Fruit fly (Drosophila melanogaster) whole organism, embryonic: ENCODE results near the gene Src64B.

Experiments
- Awh ChIP-seq: fragments of 200-800 bp; sonication (Bioruptor generic); IDR thresholded peaks from 2 replicates; pipeline ENCODE4, ENCODE4 v1.3.6; 2022; ENCODE audit warnings: missing biosample characterization, missing genetic modification characterization
- Bgb ChIP-seq: fragments of 200-800 bp; sonication (Bioruptor generic); IDR thresholded peaks from 2 replicates; pipeline ENCODE4 v1.3.6; 2022; ENCODE audit warnings: missing biosample characterization, missing genetic modification characterization; ENCODE audit not compliant: partially characterized antibody
- BtbVII ChIP-seq: fragments of 200-800 bp; sonication (Bioruptor generic); optimal IDR thresholded peaks from 3 replicates; lab custom pipeline; 2017; ENCODE audit warnings: missing biosample characterization, mild to moderate bottlenecking, missing genetic modification characterization
- CG10209 ChIP-seq: fragments of 200-800 bp; sonication (Bioruptor generic); optimal IDR thresholded peaks from 3 replicates; lab custom pipeline; 2017; ENCODE audit warnings: missing biosample characterization, mild to moderate bottlenecking, missing genetic modification characterization, missing genetic modification reagents
- CG11093 ChIP-seq: fragments of 200-800 bp; sonication (Bioruptor generic); IDR thresholded peaks from 3 replicates; pipeline ENCODE4 v1.3.6; 2022; ENCODE audit warnings: missing biosample characterization, missing genetic modification characterization
- CG11696 ChIP-seq: fragments of 200-800 bp; sonication (Bioruptor generic); IDR thresholded peaks from 2 replicates; pipeline ENCODE4 v1.3.6; 2022; ENCODE audit warnings: missing biosample characterization, missing genetic modification characterization
- CG13894 ChIP-seq: fragments of 200-800 bp; sonication (Bioruptor generic); optimal IDR thresholded peaks from 3 replicates; lab custom pipeline; 2018; ENCODE audit warnings: missing biosample characterization, mild to moderate bottlenecking, missing genetic modification characterization, moderate library complexity
- CG17802 ChIP-seq: fragments of 200-800 bp; sonication (Bioruptor generic); optimal IDR thresholded peaks from 2 replicates; lab custom pipeline; 2018; ENCODE audit warnings: missing biosample characterization, mild to moderate bottlenecking, missing genetic modification characterization, moderate library complexity
- CG2712 ChIP-seq: fragments of 200-800 bp; optimal IDR thresholded peaks from 3 replicates; lab custom pipeline; 2019; ENCODE audit warnings: missing biosample characterization, mild to moderate bottlenecking, missing genetic modification characterization, moderate library complexity
- CG31441 ChIP-seq: fragments of 200-800 bp; sonication (Bioruptor generic); IDR thresholded peaks from 2 replicates; pipeline ENCODE4 v1.3.6; 2022; ENCODE audit warnings: missing biosample characterization, missing genetic modification characterization
- CG32772 ChIP-seq: fragments of 200-800 bp; sonication (Bioruptor generic); IDR thresholded peaks from 2 replicates; pipeline ENCODE4 v1.3.6; 2022; ENCODE audit warnings: missing biosample characterization, missing genetic modification characterization
- CG34224 ChIP-seq: fragments of 200-800 bp; sonication (Bioruptor generic); IDR thresholded peaks from 3 replicates; pipeline ENCODE4 v1.3.6; 2022; ENCODE audit warnings: missing biosample characterization, missing genetic modification characterization; ENCODE audit not compliant: partially characterized antibody
- CG34376 ChIP-seq: fragments of 200-800 bp; sonication (Bioruptor generic); optimal IDR thresholded peaks from 2 replicates; lab custom pipeline; 2018; ENCODE audit warnings: missing biosample characterization, mild to moderate bottlenecking, missing genetic modification characterization
- CG6765 ChIP-seq: fragments of 200-800 bp; sonication (Bioruptor generic); optimal IDR thresholded peaks from 3 replicates; lab custom pipeline; 2017; ENCODE audit warnings: missing biosample characterization, mild to moderate bottlenecking, missing genetic modification characterization
- CG8281 ChIP-seq: fragments of 200-800 bp; sonication (Bioruptor generic); optimal IDR thresholded peaks from 2 replicates; lab custom pipeline; 2018; ENCODE audit warnings: missing biosample characterization, mild to moderate bottlenecking, missing genetic modification characterization, moderate library complexity
- CG9876 ChIP-seq: fragments of 200-800 bp; sonication (Bioruptor generic); optimal IDR thresholded peaks from 2 replicates; lab custom pipeline; 2016; ENCODE audit warnings: missing biosample characterization, missing genetic modification characterization
- D19B ChIP-seq: fragments of 200-800 bp; sonication (Bioruptor generic); optimal IDR thresholded peaks from 2 replicates; lab custom pipeline; 2017; ENCODE audit warnings: missing biosample characterization, mild to moderate bottlenecking, missing genetic modification characterization
- Dref ChIP-seq: fragments of 200-800 bp; sonication (Bioruptor generic); IDR thresholded peaks from 2 replicates; pipeline ENCODE4 v1.3.6; 2022; ENCODE audit warnings: missing biosample characterization, missing genetic modification characterization
- Fer2 ChIP-seq: fragments of 200-800 bp; sonication (Bioruptor generic); optimal IDR thresholded peaks from 2 replicates; lab custom pipeline; 2018; ENCODE audit warnings: missing biosample characterization, mild to moderate bottlenecking, missing genetic modification characterization, moderate library complexity
- Hr51 ChIP-seq, 2 experiments: fragments of 200-800 bp; sonication (Bioruptor generic); optimal IDR thresholded peaks; 2 replicates in 1 of 2; 3 replicates in 1 of 2; lab custom pipeline; 2016 to 2018; ENCODE audit warnings: missing biosample characterization in 2 of 2, missing genetic modification characterization in 2 of 2, mild to moderate bottlenecking in 1 of 2, moderate library complexity in 1 of 2
- Jarid2 ChIP-seq: fragments of 200-800 bp; sonication (Bioruptor generic); optimal IDR thresholded peaks from 3 replicates; lab custom pipeline; 2017; ENCODE audit warnings: mild to moderate bottlenecking, missing biosample characterization, missing genetic modification reagents, missing genetic modification characterization
- MTF-1 ChIP-seq: fragments of 200-800 bp; sonication (Bioruptor generic); optimal IDR thresholded peaks from 2 replicates; lab custom pipeline; 2018; ENCODE audit warnings: missing biosample characterization, mild to moderate bottlenecking, missing genetic modification characterization, borderline replicate concordance
- Max ChIP-seq: fragments of 200-800 bp; sonication (Bioruptor generic); optimal IDR thresholded peaks from 2 replicates; lab custom pipeline; 2016; ENCODE audit warnings: missing biosample characterization, mild to moderate bottlenecking, missing genetic modification characterization
- Med ChIP-seq: fragments of 200-800 bp; sonication (Bioruptor generic); peaks from one replicate; lab custom pipeline; 2016; ENCODE audit warnings: missing biosample characterization, missing genetic modification characterization, mild to moderate bottlenecking, inconsistent platforms, moderate library complexity
- Nf-YB ChIP-seq: fragments of 200-800 bp; sonication (Bioruptor generic); optimal IDR thresholded peaks from 3 replicates; lab custom pipeline; 2019; ENCODE audit warnings: missing biosample characterization, mild to moderate bottlenecking, missing genetic modification characterization, moderate library complexity
- Sry-β ChIP-seq: fragments of 200-800 bp; sonication (Bioruptor generic); optimal IDR thresholded peaks from 2 replicates; lab custom pipeline; 2018; ENCODE audit warnings: missing biosample characterization, mild to moderate bottlenecking, missing genetic modification characterization, moderate library complexity
- Trl ChIP-seq, 3 experiments: fragments of >200 bp in 2 of 3; fragments of 200-800 bp in 1 of 3; sonication (Bioruptor generic) in 1 of 3; optimal IDR thresholded peaks; 2 replicates in 1 of 3; 3 replicates in 2 of 3; lab custom pipeline; 2016 to 2017; ENCODE audit warnings: missing biosample characterization in 1 of 3, missing genetic modification characterization in 1 of 3
- Vsx1 ChIP-seq: fragments of 200-800 bp; sonication (Bioruptor generic); optimal IDR thresholded peaks from 2 replicates; lab custom pipeline; 2017; ENCODE audit warnings: missing biosample characterization, mild to moderate bottlenecking, missing genetic modification characterization, missing genetic modification reagents
- az2 ChIP-seq: fragments of 200-800 bp; sonication (Bioruptor generic); optimal IDR thresholded peaks from 3 replicates; lab custom pipeline; 2016; ENCODE audit warnings: missing biosample characterization, missing genetic modification characterization
- bsh ChIP-seq, 2 experiments: fragments of 200-800 bp; sonication (Bioruptor generic); optimal IDR thresholded peaks; 2 replicates each; lab custom pipeline; 2017 to 2018; ENCODE audit warnings: mild to moderate bottlenecking in 2 of 2, missing biosample characterization in 2 of 2, missing genetic modification characterization in 2 of 2, moderate library complexity in 1 of 2
- cato ChIP-seq: fragments of 200-800 bp; sonication (Bioruptor generic); optimal IDR thresholded peaks from 2 replicates; lab custom pipeline; 2016; ENCODE audit warnings: missing biosample characterization, missing genetic modification characterization, borderline replicate concordance
- chm ChIP-seq: fragments of 200-800 bp; sonication (Bioruptor generic); IDR thresholded peaks from 2 replicates; pipeline ENCODE4 v1.3.6; 2022; ENCODE audit warnings: missing biosample characterization, missing genetic modification characterization
- chn ChIP-seq: fragments of 200-800 bp; sonication (Bioruptor generic); optimal IDR thresholded peaks from 2 replicates; lab custom pipeline; 2016; ENCODE audit warnings: missing biosample characterization, missing genetic modification characterization
- dmrt99B ChIP-seq: fragments of 200-800 bp; sonication (Bioruptor generic); optimal IDR thresholded peaks from 2 replicates; lab custom pipeline; 2018; ENCODE audit warnings: missing biosample characterization, mild to moderate bottlenecking, missing genetic modification characterization, moderate library complexity
- fd3F ChIP-seq: fragments of 200-800 bp; sonication (Bioruptor generic); optimal IDR thresholded peaks from 2 replicates; lab custom pipeline; 2018; ENCODE audit warnings: missing biosample characterization, mild to moderate bottlenecking, missing genetic modification characterization, moderate library complexity
- fru ChIP-seq: fragments of >200 bp; optimal IDR thresholded peaks from 2 replicates; lab custom pipeline; 2017
- ftz-f1 ChIP-seq: fragments of 200-800 bp; sonication (Bioruptor generic); optimal IDR thresholded peaks from 2 replicates; lab custom pipeline; 2016; ENCODE audit warnings: missing biosample characterization, missing genetic modification characterization
- fu2 ChIP-seq: fragments of 200-800 bp; sonication (Bioruptor generic); optimal IDR thresholded peaks from 2 replicates; lab custom pipeline; 2016; ENCODE audit warnings: missing biosample characterization, missing genetic modification characterization
- hkb ChIP-seq, 2 experiments: fragments of 200-800 bp in 1 of 2; fragments of >200 bp in 1 of 2; sonication (Bioruptor generic) in 1 of 2; IDR thresholded peaks in 1 of 2; optimal IDR thresholded peaks in 1 of 2; 2 replicates each; pipeline versions ENCODE4 v1.3.6 to Lab custom; 2017 to 2022; ENCODE audit warnings: missing biosample characterization in 1 of 2, missing genetic modification characterization in 1 of 2
- lbe ChIP-seq: fragments of 200-800 bp; sonication (Bioruptor generic); optimal IDR thresholded peaks from 2 replicates; lab custom pipeline; 2016; ENCODE audit warnings: missing biosample characterization, mild to moderate bottlenecking, missing genetic modification characterization
- nerfin-2 ChIP-seq: fragments of 200-800 bp; sonication (Bioruptor generic); IDR thresholded peaks from 2 replicates; pipeline ENCODE4 v1.3.6; 2022; ENCODE audit warnings: missing biosample characterization, missing genetic modification characterization; ENCODE audit not compliant: partially characterized antibody
- phol ChIP-seq: fragments of 200-800 bp; sonication (Bioruptor generic); optimal IDR thresholded peaks from 3 replicates; lab custom pipeline; 2018; ENCODE audit warnings: missing biosample characterization, mild to moderate bottlenecking, missing genetic modification characterization, moderate library complexity
- ranshi ChIP-seq: fragments of 200-800 bp; sonication (Bioruptor generic); IDR thresholded peaks from 2 replicates; pipeline ENCODE4 v1.3.6; 2022; ENCODE audit warnings: missing biosample characterization, missing genetic modification characterization
- sc ChIP-seq, 3 experiments: fragments of >200 bp in 2 of 3; fragments of 200-800 bp in 1 of 3; sonication (Bioruptor generic) in 1 of 3; optimal IDR thresholded peaks; 2 replicates in 2 of 3; 3 replicates in 1 of 3; lab custom pipeline; 2017; ENCODE audit warnings: mild to moderate bottlenecking in 1 of 3, missing biosample characterization in 1 of 3, missing genetic modification characterization in 1 of 3, missing genetic modification reagents in 1 of 3
- schlank ChIP-seq: fragments of 200-800 bp; sonication (Bioruptor generic); optimal IDR thresholded peaks from 2 replicates; lab custom pipeline; 2018; ENCODE audit warnings: missing biosample characterization, mild to moderate bottlenecking, missing genetic modification characterization
- tup ChIP-seq: fragments of 200-800 bp; sonication (Bioruptor generic); optimal IDR thresholded peaks from 2 replicates; lab custom pipeline; 2016; ENCODE audit warnings: missing biosample characterization, mild to moderate bottlenecking, missing genetic modification characterization, moderate library complexity
- usp ChIP-seq: fragments of >200 bp; optimal IDR thresholded peaks from 2 replicates; lab custom pipeline; 2017; ENCODE audit warnings: missing biosample characterization, missing genetic modification characterization
- z ChIP-seq: fragments of 200-800 bp; sonication (Bioruptor generic); IDR thresholded peaks from 3 replicates; pipeline ENCODE4 v1.3.6; 2022; ENCODE audit warnings: missing biosample characterization, missing genetic modification characterization

Src64B gene

dm6 chr3L:4613083-4613482 lies 12.9 kb downstream of the Src64B start (continued):
- TF ChIP-seq MTF-1 (GFP tag; lab: Kevin White, UChicago) (peak; percentile 94), Max (GFP tag; lab: Kevin White, UChicago) (peak; percentile 94), CG17802 (tag; lab: Kevin White, UChicago) (peak; percentile 73), z (GFP tag; lab: Robert Waterston, UW) (peak; percentile 70; the same call in 2 of the 3 replicates), usp (GFP tag; lab: Kevin White, UChicago) (no peak), Hr51 (GFP tag; optimal IDR thresholded peaks at IDR 0.05; lab: Kevin White, UChicago) (peak; percentile 85 to 94), bsh (GFP tag; optimal IDR thresholded peaks at IDR 0.05; lab: Kevin White, UChicago) (peak; percentile 24 to 93), Dref (GFP tag; lab: Robert Waterston, UW) (no peak), Fer2 (tag; lab: Kevin White, UChicago) (peak; percentile 78), fd3F (GFP tag; lab: Kevin White, UChicago) (peak; percentile 87), CG31441 (GFP tag; lab: Robert Waterston, UW) (peak; percentile 97), CG13894 (tag; lab: Kevin White, UChicago) (peak; percentile 70), Med (GFP tag; lab: Kevin White, UChicago) (peak; percentile 97), schlank (peak; percentile 20), fru (lab: Kevin White, UChicago) (no peak), BtbVII (GFP tag; lab: Kevin White, UChicago) (peak; percentile 94), fu2 (GFP tag; lab: Kevin White, UChicago) (peak; percentile 53), sc (optimal IDR thresholded peaks at IDR 0.05; lab: Kevin White, UChicago) (no peak), sc (GFP tag; optimal IDR thresholded peaks at IDR 0.05; lab: Kevin White, UChicago) (peak; percentile 94), CG11093 (GFP tag; lab: Robert Waterston, UW) (peak; percentile 86), CG9876 (peak; percentile 70), lbe (GFP tag; lab: Kevin White, UChicago) (peak; percentile 82), Sry-β (peak; percentile 72), CG34376 (GFP tag; lab: Kevin White, UChicago) (peak; percentile 75), chm (GFP tag; lab: Robert Waterston, UW) (peak; percentile 91), az2 (GFP tag; lab: Kevin White, UChicago) (peak; percentile 93), Trl (optimal IDR thresholded peaks at IDR 0.05; lab: Kevin White, UChicago) (no peak), Trl (GFP tag; optimal IDR thresholded peaks at IDR 0.05; lab: Kevin White, UChicago) (peak; percentile 85), tup (GFP tag; lab: Kevin White, UChicago) (peak; percentile 55), phol (tag; lab: Kevin White, UChicago) (peak; percentile 94), cato (GFP tag; lab: Kevin White, UChicago) (peak; percentile 82), D19B (peak; percentile 99), CG32772 (GFP tag; lab: Robert Waterston, UW) (peak; percentile 92), CG10209 (GFP tag; lab: Kevin White, UChicago) (peak; percentile 94), ftz-f1 (GFP tag; lab: Kevin White, UChicago) (peak; percentile 37), chn (GFP tag; lab: Kevin White, UChicago) (peak; percentile 89), CG34224 (no peak), Vsx1 (GFP tag; lab: Kevin White, UChicago) (peak; percentile 84), Jarid2 (GFP tag; lab: Kevin White, UChicago) (peak; percentile 84), hkb (optimal IDR thresholded peaks at IDR 0.05; lab: Kevin White, UChicago) (no peak), hkb (GFP tag; IDR thresholded peaks at IDR 0.05; lab: Robert Waterston, UW) (peak; percentile 96), dmrt99B (tag; lab: Kevin White, UChicago) (peak; percentile 97), CG8281 (tag; lab: Kevin White, UChicago) (peak; percentile 81), Awh (GFP tag; lab: Robert Waterston, UW) (peak; percentile 94), CG11696 (GFP tag; lab: Robert Waterston, UW) (peak; percentile 80), ranshi (GFP tag; lab: Robert Waterston, UW) (peak; percentile 92), CG2712 (tag; lab: Kevin White, UChicago) (peak; percentile 97), CG6765 (peak; percentile 82), Nf-YB (GFP tag; lab: Kevin White, UChicago) (peak; percentile 81), Bgb (no peak), nerfin-2 (no peak)
